Fruit fly (Drosophila melanogaster) whole organism, adult: ENCODE measurements around the gene Rpt5.

Experiments
- CG14711 ChIP-seq: fragments of 200-800 bp; sonication (Bioruptor generic); optimal IDR thresholded peaks from 2 replicates; lab custom pipeline; 2018; ENCODE audit warnings: missing biosample characterization, mild to moderate bottlenecking, missing genetic modification characterization, moderate library complexity
- CG33017 ChIP-seq: fragments of 200-800 bp; sonication (Bioruptor generic); optimal IDR thresholded peaks from 2 replicates; lab custom pipeline; 2018; ENCODE audit warnings: missing biosample characterization, mild to moderate bottlenecking, missing genetic modification characterization, moderate library complexity
- Clk ChIP-seq: fragments of 200-800 bp; sonication (Bioruptor generic); optimal IDR thresholded peaks from 2 replicates; lab custom pipeline; 2017; ENCODE audit warnings: missing biosample characterization, missing genetic modification characterization
- Crg-1 ChIP-seq: fragments of 200-800 bp; sonication (Bioruptor generic); optimal IDR thresholded peaks from 2 replicates; lab custom pipeline; 2016; ENCODE audit warnings: missing biosample characterization, missing genetic modification characterization
- Hr96 ChIP-seq: fragments of 200-800 bp; sonication (Bioruptor generic); optimal IDR thresholded peaks from 2 replicates; lab custom pipeline; 2016; ENCODE audit warnings: missing biosample characterization, missing genetic modification characterization
- Mnt ChIP-seq: fragments of 200-800 bp; sonication (Bioruptor generic); optimal IDR thresholded peaks from 2 replicates; lab custom pipeline; 2016; ENCODE audit warnings: missing biosample characterization, mild to moderate bottlenecking, missing genetic modification characterization
- bab1 ChIP-seq: fragments of 200-800 bp; sonication (Bioruptor generic); optimal IDR thresholded peaks from 3 replicates; lab custom pipeline; 2019; ENCODE audit warnings: missing biosample characterization, mild to moderate bottlenecking, missing genetic modification characterization, moderate library complexity
- cnc ChIP-seq, 2 experiments: fragments of >200 bp; optimal IDR thresholded peaks; 2 replicates each; lab custom pipeline; 2017
- kay ChIP-seq: fragments of 200-800 bp; sonication (Bioruptor generic); peaks from one replicate; lab custom pipeline; 2016; ENCODE audit warnings: missing biosample characterization, missing genetic modification characterization, borderline replicate concordance
- ovo ChIP-seq: fragments of 200-800 bp; sonication (Bioruptor generic); optimal IDR thresholded peaks from 2 replicates; lab custom pipeline; 2016; ENCODE audit warnings: missing biosample characterization, missing genetic modification characterization
- toe ChIP-seq: fragments of 200-800 bp; sonication (Bioruptor generic); optimal IDR thresholded peaks from 2 replicates; lab custom pipeline; 2016; ENCODE audit warnings: missing biosample characterization, missing genetic modification characterization

dm6 chr3R:23713901-23714300 is 38.8 kb upstream of the Rpt5 start:
- TF ChIP-seq toe (GFP tag; lab: Kevin White, UChicago) (no peak), kay (GFP tag; lab: Kevin White, UChicago) (no peak), Clk (GFP tag; lab: Kevin White, UChicago) (no peak), bab1 (GFP tag; lab: Kevin White, UChicago) (peak; percentile 4), Mnt (no peak), cnc (optimal IDR thresholded peaks at IDR 0.05; lab: Kevin White, UChicago) (no peak), CG14711 (tag; lab: Kevin White, UChicago) (peak; percentile 22), Hr96 (GFP tag; lab: Kevin White, UChicago) (no peak), ovo (GFP tag; lab: Kevin White, UChicago) (no peak), Crg-1 (GFP tag; lab: Kevin White, UChicago) (no peak), CG33017 (tag; lab: Kevin White, UChicago) (no peak)
